Worm (Caenorhabditis elegans): ENCODE data around the gene tag-267.
A peak's percentile ranks its signal among the peaks of the same experiment; 100 is the strongest.

tag-267 gene

DNA sequence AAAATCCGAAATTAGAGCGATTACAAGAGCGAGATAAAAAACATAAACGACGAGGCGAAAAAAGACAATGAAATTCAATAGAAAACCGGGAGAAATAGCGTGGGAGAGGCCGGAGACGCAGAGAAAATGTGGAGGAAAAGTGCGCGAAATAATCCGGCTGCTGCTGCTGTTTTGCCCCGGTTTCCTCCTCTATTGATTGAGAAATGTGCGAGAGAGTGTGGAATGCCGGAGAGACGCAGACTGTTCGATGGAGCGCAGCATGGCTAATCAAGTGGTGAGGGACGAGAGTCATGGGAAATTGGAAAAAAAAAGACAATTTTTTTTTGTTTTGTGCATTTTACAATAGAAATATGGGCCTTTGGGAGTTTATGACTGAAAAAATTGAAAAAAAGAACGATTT lies 42.4 kb upstream of the tag-267 start (continued):
- TF ChIP-seq fkh-10 (GFP tag; optimal IDR thresholded peaks at IDR 0.05), result peak; percentile 76
- TF ChIP-seq sptf-1 (tag; optimal IDR thresholded peaks at IDR 0.05), result no peak
- TF ChIP-seq unc-30 (tag; optimal IDR thresholded peaks at IDR 0.05), result no peak
- TF ChIP-seq unc-62 (GFP tag; optimal IDR thresholded peaks at IDR 0.05), result no peak
- no peak for TF ChIP-seq ceh-88 (GFP tag; IDR thresholded peaks at IDR 0.05)
- no peak for TF ChIP-seq elt-3 (tag; optimal IDR thresholded peaks at IDR 0.05)
- no peak for TF ChIP-seq jun-1 (tag; optimal IDR thresholded peaks at IDR 0.05)
- TF ChIP-seq pag-3 (tag; optimal IDR thresholded peaks at IDR 0.05; ENCODE audit: borderline replicate concordance, insufficient read depth), result no peak

ce11 chrIII:598687-599086 lies 41.9 kb upstream of the tag-267 start, which contains the start of gene Y55B1AR.2:
Y55B1AR.2 (minus strand) TSS chrIII:598787.
- TF ChIP-seq efl-1 (optimal IDR thresholded peaks at IDR 0.05) (no peak), efl-1 (GFP tag; optimal IDR thresholded peaks at IDR 0.05 in 1 of 2) (peak in 1 of 2 experiments; percentile 67), hlh-4 (tag; optimal IDR thresholded peaks at IDR 0.05) (no peak)

DNA sequence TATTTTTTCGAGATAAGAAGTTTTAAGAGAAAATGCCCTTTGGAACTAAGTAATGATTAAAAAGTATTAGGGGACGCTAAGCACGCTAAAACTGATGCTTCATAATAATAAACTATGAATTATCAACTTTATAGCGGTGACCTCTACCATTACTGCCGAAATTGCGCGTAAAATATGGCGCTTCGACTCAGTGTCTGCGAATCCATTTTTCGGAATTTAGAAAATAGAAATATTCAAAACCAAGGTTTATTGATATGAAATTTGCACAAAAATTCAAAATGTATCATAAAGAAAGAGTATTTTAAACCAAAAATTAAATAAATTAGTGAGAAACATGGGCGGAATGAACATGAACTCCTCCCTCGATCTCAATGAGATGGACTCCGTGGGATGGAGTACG lies 41.3 kb upstream of the tag-267 start:
- TF ChIP-seq nhr-76 (tag; optimal IDR thresholded peaks at IDR 0.05) (no peak), ceh-63 (GFP tag; optimal IDR thresholded peaks at IDR 0.05) (no peak), swsn-7 (tag; optimal IDR thresholded peaks at IDR 0.05) (no peak), hpl-2 (GFP tag; optimal IDR thresholded peaks at IDR 0.05) (no peak), elt-2 (tag; optimal IDR thresholded peaks at IDR 0.05) (peak; percentile 33)

DNA sequence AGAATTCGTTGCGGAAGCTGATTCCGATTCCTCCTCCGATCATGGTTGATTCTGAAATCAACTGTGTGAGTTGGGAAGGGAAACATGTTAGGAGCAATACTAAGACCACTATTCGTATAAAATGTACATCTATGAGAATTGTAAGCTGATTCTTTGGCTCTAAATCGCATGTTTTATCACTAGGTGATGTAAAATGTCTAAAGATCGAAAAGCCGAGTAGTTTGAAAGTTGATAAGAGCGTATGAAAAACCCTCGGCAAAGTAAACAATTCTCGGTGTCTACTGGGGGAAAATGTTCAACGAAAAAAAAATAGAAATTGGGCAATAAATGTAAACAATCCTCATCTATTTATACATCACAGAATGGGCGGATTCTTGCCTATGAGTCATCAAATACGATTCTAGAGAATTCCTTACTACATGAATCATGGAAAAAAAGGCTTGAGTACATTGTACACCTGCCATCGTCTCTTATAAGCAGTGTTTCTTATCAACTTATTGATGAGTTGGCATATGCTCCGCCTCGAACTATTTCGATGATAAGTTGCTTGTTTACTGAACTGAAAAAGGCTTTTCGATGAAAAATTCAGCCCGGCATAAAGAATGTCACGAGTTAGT lies 40.2 kb upstream of the tag-267 start, which contains the start of gene lec-6:
Gene lec-6, minus strand, starts transcription at position 51 of the 617 bp plus-strand sequence.
- TF ChIP-seq fos-1 (tag; optimal IDR thresholded peaks at IDR 0.05) (peak; percentile 74), efl-1 (optimal IDR thresholded peaks at IDR 0.05) (no peak), efl-1 (GFP tag; optimal IDR thresholded peaks at IDR 0.05 in 1 of 2) (peak in 1 of 2 experiments; percentile 84), lin-14 (GFP tag; optimal IDR thresholded peaks at IDR 0.05) (peak; percentile 11), isw-1 (GFP tag; IDR thresholded peaks at IDR 0.05) (no peak), nhr-71 (tag; optimal IDR thresholded peaks at IDR 0.05) (peak; percentile 56), nhr-77 (tag; optimal IDR thresholded peaks at IDR 0.05) (peak; percentile 1), elt-2 (tag; optimal IDR thresholded peaks at IDR 0.05) (peak; percentile 97), nhr-90 (tag; optimal IDR thresholded peaks at IDR 0.05; ENCODE audit: poor library complexity) (peak; percentile 8), irx-1 (tag; optimal IDR thresholded peaks at IDR 0.05) (peak; percentile 21), zip-4 (GFP tag; optimal IDR thresholded peaks at IDR 0.05) (no peak), pqm-1 (tag; optimal IDR thresholded peaks at IDR 0.05) (peak; percentile 38), jun-1 (tag; optimal IDR thresholded peaks at IDR 0.05) (peak; percentile 64), ceh-88 (GFP tag; IDR thresholded peaks at IDR 0.05) (no peak), nhr-20 (tag; optimal IDR thresholded peaks at IDR 0.05) (peak; percentile 1), lir-3 (tag; optimal IDR thresholded peaks at IDR 0.05; ENCODE audit: poor library complexity) (no peak), swsn-7 (tag; optimal IDR thresholded peaks at IDR 0.05) (no peak), lin-35 (GFP tag; optimal IDR thresholded peaks at IDR 0.05) (peak in 1 of 2 experiments; percentile 51)

- TF ChIP-seq ceh-88 (GFP tag; IDR thresholded peaks at IDR 0.05) (no peak), egl-27 (tag; optimal IDR thresholded peaks at IDR 0.05) (no peak), nhr-84 (tag; optimal IDR thresholded peaks at IDR 0.05) (no peak), unc-86 (tag; optimal IDR thresholded peaks at IDR 0.05) (no peak), snpc-4 (tag; optimal IDR thresholded peaks at IDR 0.05) (no peak)
Observed at ce11 chrIII:605415-606054, 35.1 kb upstream of the tag-267 start, which contains the start of the genes Y55B1AR.4 and ttr-7. Y55B1AR.4 (minus strand) TSS chrIII:605515. ttr-7 (plus strand) TSS chrIII:606004.

All from whole organism, L1 larva.